Fruit fly (Drosophila melanogaster) whole organism, adult: ENCODE results near the gene Nhe1.

Source experiments
- cic ChIP-seq: fragments of 200-800 bp; sonication (Bioruptor generic); optimal IDR thresholded peaks from 2 replicates; lab custom pipeline; 2017; ENCODE audit warnings: missing biosample characterization, mild to moderate bottlenecking, missing genetic modification characterization, moderate library complexity
- ovo ChIP-seq: fragments of 200-800 bp; sonication (Bioruptor generic); optimal IDR thresholded peaks from 2 replicates; lab custom pipeline; 2016; ENCODE audit warnings: missing biosample characterization, missing genetic modification characterization

DNA sequence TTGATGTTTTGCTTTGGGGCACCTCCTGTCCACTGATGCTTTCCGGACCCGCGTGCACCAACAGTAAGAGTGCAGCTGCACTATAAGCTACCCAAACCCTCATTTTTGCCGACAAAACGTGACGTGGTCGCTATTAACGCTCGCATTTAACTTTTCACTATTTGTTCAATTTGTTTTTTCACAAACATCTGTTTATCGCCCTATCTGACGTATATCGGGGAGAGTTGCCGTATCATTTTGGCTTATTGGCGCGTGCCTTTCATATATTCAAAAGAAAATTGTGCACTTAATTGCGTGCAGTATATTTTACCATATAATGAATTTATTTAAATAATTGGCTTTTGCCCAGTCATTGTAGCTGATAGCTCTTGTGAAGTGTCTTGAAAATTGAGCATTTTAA is at the start of gene Nhe1, which contains the start of gene Sam-S:
- TF ChIP-seq cic (GFP tag; lab: Kevin White, UChicago) (no peak), ovo (GFP tag; lab: Kevin White, UChicago) (no peak)
